Worm (Caenorhabditis elegans) whole organism, young adult: ENCODE results near the gene Y54E2A.9.

Source experiments
- Y67H2A.10 ChIP-seq: fragments of 200-800 bp; sonication (Bioruptor generic); conservative IDR thresholded peaks from 2 replicates; pipeline ENCODE4 v1.3.6; 2022; ENCODE audit warnings: missing genetic modification reagents, missing genetic modification characterization, missing compliant biosample characterization
- ama-1 ChIP-seq, 3 experiments: fragments of 150-350 bp in 1 of 3; sonication (generic microtip) in 2 of 3; optimal IDR thresholded peaks; 2 replicates each; lab custom pipeline; 2014 to 2018; ENCODE audit warnings: missing biosample characterization in 2 of 3, missing genetic modification characterization in 2 of 3, missing genetic modification reagents in 2 of 3
- ceh-40 ChIP-seq: fragments of 200-800 bp; sonication (Bioruptor generic); IDR thresholded peaks from 2 replicates; pipeline ENCODE4 v1.3.6; 2022; ENCODE audit warnings: missing genetic modification characterization, missing compliant biosample characterization
- lin-26 ChIP-seq: fragments of 200-800 bp; sonication (Bioruptor generic); IDR thresholded peaks from 2 replicates; pipeline ENCODE4 v1.3.6; 2022; ENCODE audit warnings: missing genetic modification reagents, missing genetic modification characterization, missing compliant biosample characterization
- pha-4 ChIP-seq: fragments of 150-350 bp; sonication (generic microtip); optimal IDR thresholded peaks from 2 replicates; lab custom pipeline; 2014; ENCODE audit warnings: missing biosample characterization, missing genetic modification reagents, missing genetic modification characterization

DNA sequence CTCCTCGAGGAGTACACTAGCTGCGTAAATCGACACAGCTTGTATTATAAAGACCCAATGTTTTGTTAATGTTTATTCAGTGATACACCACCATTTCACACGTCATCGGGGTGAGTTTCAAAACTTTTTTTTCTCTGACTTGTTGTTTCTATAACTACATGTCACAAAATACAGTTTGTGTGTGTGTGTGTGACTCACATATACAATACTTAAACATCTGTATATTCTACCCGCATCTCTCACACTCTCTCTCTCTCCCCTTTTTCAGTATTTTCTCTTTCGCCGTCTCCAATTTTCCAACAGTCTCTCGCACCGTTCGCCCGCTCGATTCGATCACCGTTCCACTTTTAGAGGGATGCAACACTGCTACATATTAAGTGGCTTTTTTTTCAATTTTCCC lies 25.7 kb upstream of the Y54E2A.9 start:
- TF ChIP-seq Y67H2A.10 (GFP tag; lab: Robert Waterston, UW) (no peak), pha-4 (tag; lab: Kevin White, UChicago) (no peak), lin-26 (GFP tag; lab: Robert Waterston, UW) (no peak), ama-1 (optimal IDR thresholded peaks at IDR 0.05; lab: Kevin White, UChicago) (no peak), ama-1 (GFP tag; optimal IDR thresholded peaks at IDR 0.05; lab: Kevin White, UChicago) (no peak), ceh-40 (no peak)
